In the genomic region with DNA sequence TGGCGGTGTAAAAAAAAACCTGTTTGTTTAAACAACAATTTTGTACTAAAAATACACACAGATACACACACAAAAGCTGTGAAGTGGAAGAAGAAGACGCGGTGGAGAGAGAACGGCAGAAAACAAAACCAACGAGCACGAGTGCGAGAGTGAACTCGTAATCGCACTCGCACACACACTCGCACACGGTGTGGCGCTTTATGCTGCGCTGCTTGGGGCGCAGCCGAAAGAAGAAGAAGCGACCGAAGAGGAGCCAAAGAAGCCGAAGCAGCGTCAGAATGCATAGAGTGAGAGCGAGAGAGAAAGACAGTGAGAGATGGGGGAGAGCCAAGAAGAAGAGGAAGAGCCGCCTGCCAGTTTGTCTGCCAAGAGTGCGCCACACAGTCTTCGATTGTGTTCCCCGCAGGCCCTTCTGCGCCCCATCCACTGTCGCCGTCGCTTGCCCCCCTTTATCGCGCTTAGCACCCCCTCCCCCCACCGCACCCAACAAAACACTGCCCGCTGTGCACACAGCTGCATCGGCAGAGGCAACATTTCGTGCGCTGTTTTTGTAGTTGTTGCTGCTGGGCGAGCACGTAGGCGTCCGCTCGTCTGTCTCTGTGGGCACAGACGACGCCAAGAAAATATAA, we compare ENCODE assay signal across 6 fruit fly cellular contexts.
A peak's percentile ranks its signal among the peaks of the same experiment; 100 is the strongest.
TF ChIP-seq lines count a peak whose summit lies in the region.

No protein-coding gene starts in this region.

- no peak for TF ChIP-seq CTCF in whole organism, embryonic (GFP tag; optimal IDR thresholded peaks at IDR 0.05; lab: Kevin White, UChicago)

TF ChIP-seq in whole organism, 6 proteins besides CTCF, POLR2A, EP300 and RAD21:
- peak; percentile 67 for TF ChIP-seq Dll (optimal IDR thresholded peaks at IDR 0.05; lab: Kevin White, UChicago)
- peak in 1 of 2 experiments; percentile 36 for TF ChIP-seq EcR (GFP tag; optimal IDR thresholded peaks at IDR 0.05; lab: Kevin White, UChicago)
- TF ChIP-seq usp (GFP tag; optimal IDR thresholded peaks at IDR 0.05; lab: Kevin White, UChicago): no peak

TF ChIP-seq in whole organism, adult, 20 proteins besides CTCF, POLR2A, EP300 and RAD21:
- no peak for TF ChIP-seq pad (GFP tag; optimal IDR thresholded peaks at IDR 0.05; lab: Kevin White, UChicago)
- TF ChIP-seq tj (GFP tag; optimal IDR thresholded peaks at IDR 0.05; lab: Kevin White, UChicago): peak; percentile 70
- peak; percentile 16 for TF ChIP-seq kay (GFP tag; lab: Kevin White, UChicago; ENCODE audit: borderline replicate concordance)
- TF ChIP-seq CG5204 (GFP tag; optimal IDR thresholded peaks at IDR 0.05; lab: Kevin White, UChicago): no peak
- peak; percentile 28 for TF ChIP-seq cic (GFP tag; optimal IDR thresholded peaks at IDR 0.05; lab: Kevin White, UChicago)
- TF ChIP-seq bab1 (GFP tag; optimal IDR thresholded peaks at IDR 0.05; lab: Kevin White, UChicago): peak; percentile 42
- peak; percentile 24 for TF ChIP-seq ovo (GFP tag; optimal IDR thresholded peaks at IDR 0.05; lab: Kevin White, UChicago)

TF ChIP-seq in whole organism, embryonic, 481 proteins besides CTCF, POLR2A, EP300 and RAD21 (continues in another document):
- TF ChIP-seq Xbp1 (GFP tag; optimal IDR thresholded peaks at IDR 0.05; lab: Kevin White, UChicago) (no peak), ems (GFP tag; optimal IDR thresholded peaks at IDR 0.05; lab: Kevin White, UChicago) (no peak), Bgb (GFP tag; IDR thresholded peaks at IDR 0.05; lab: Robert Waterston, UW; ENCODE audit: partially characterized antibody) (peak; percentile 40; the same call in 1 of the 2 replicates), pum (GFP tag; optimal IDR thresholded peaks at IDR 0.05; lab: Kevin White, UChicago) (no peak), bowl (GFP tag; IDR thresholded peaks at IDR 0.05; lab: Robert Waterston, UW) (no peak), CG11456 (GFP tag; IDR thresholded peaks at IDR 0.05; lab: Robert Waterston, UW) (0 out of 3 replicates have a peak, but pooled peaks have one; percentile 51), slbo (GFP tag; IDR thresholded peaks at IDR 0.05; lab: Robert Waterston, UW) (0 out of 2 replicates have a peak, but pooled peaks have one; percentile 2), chm (GFP tag; IDR thresholded peaks at IDR 0.05; lab: Robert Waterston, UW) (no peak), psq (GFP tag; optimal IDR thresholded peaks at IDR 0.05; lab: Kevin White, UChicago) (peak; percentile 46), MBD-R2 (GFP tag; IDR thresholded peaks at IDR 0.05; lab: Robert Waterston, UW) (no peak), Gug (GFP tag; IDR thresholded peaks at IDR 0.05; lab: Robert Waterston, UW) (no peak), CG34422 (GFP tag; IDR thresholded peaks at IDR 0.05; lab: Robert Waterston, UW) (0 out of 3 replicates have a peak, but pooled peaks have one; percentile 8), lab (GFP tag; optimal IDR thresholded peaks at IDR 0.05; lab: Kevin White, UChicago) (no peak), H15 (GFP tag; IDR thresholded peaks at IDR 0.05; lab: Robert Waterston, UW) (peak; percentile 41; the same call in 1 of the 3 replicates), pan (optimal IDR thresholded peaks at IDR 0.05; lab: Kevin White, UChicago) (no peak), pan (GFP tag; optimal IDR thresholded peaks at IDR 0.05 in 1 of 2, IDR thresholded peaks at IDR 0.05 in 1 of 2) (peak in 1 of 2 experiments; percentile 7), sug (tag; optimal IDR thresholded peaks at IDR 0.05; lab: Kevin White, UChicago) (peak; percentile 73)

TF ChIP-seq in whole organism, prepupa, 60 proteins besides CTCF, POLR2A, EP300 and RAD21 (continues in another document):
- TF ChIP-seq pdm3 (GFP tag; optimal IDR thresholded peaks at IDR 0.05; lab: Kevin White, UChicago): no peak
- no peak for TF ChIP-seq CG3032 (tag; optimal IDR thresholded peaks at IDR 0.05; lab: Kevin White, UChicago)
- no peak for TF ChIP-seq Hr39 (GFP tag; optimal IDR thresholded peaks at IDR 0.05; lab: Kevin White, UChicago)
- TF ChIP-seq achi (GFP tag; optimal IDR thresholded peaks at IDR 0.05; lab: Kevin White, UChicago): no peak
- no peak for TF ChIP-seq CG11902 (GFP tag; optimal IDR thresholded peaks at IDR 0.05; lab: Kevin White, UChicago)
- TF ChIP-seq Hr4 (GFP tag; optimal IDR thresholded peaks at IDR 0.05; lab: Kevin White, UChicago): no peak
- TF ChIP-seq Gug (GFP tag; IDR thresholded peaks at IDR 0.05; lab: Robert Waterston, UW): peak; percentile 33
- TF ChIP-seq CG8319 (GFP tag; optimal IDR thresholded peaks at IDR 0.05; lab: Kevin White, UChicago): no peak
- no peak for TF ChIP-seq CG6276 (GFP tag; optimal IDR thresholded peaks at IDR 0.05; lab: Kevin White, UChicago)
- TF ChIP-seq Eip93F (GFP tag; optimal IDR thresholded peaks at IDR 0.05; lab: Kevin White, UChicago): peak; percentile 46
- no peak for TF ChIP-seq lz (GFP tag; optimal IDR thresholded peaks at IDR 0.05; lab: Kevin White, UChicago)
- no peak for TF ChIP-seq OdsH (GFP tag; optimal IDR thresholded peaks at IDR 0.05; lab: Kevin White, UChicago)
- no peak for TF ChIP-seq CG6808 (GFP tag; optimal IDR thresholded peaks at IDR 0.05; lab: Kevin White, UChicago)
- no peak for TF ChIP-seq topi (GFP tag; optimal IDR thresholded peaks at IDR 0.05; lab: Kevin White, UChicago)
- TF ChIP-seq CG8632 (GFP tag; optimal IDR thresholded peaks at IDR 0.05; lab: Kevin White, UChicago): no peak
- TF ChIP-seq CG4318 (GFP tag; optimal IDR thresholded peaks at IDR 0.05; lab: Kevin White, UChicago): no peak
- TF ChIP-seq esn (GFP tag; optimal IDR thresholded peaks at IDR 0.05; lab: Kevin White, UChicago): no peak
- no peak for TF ChIP-seq CG8119 (GFP tag; IDR thresholded peaks at IDR 0.05; lab: Robert Waterston, UW)
- TF ChIP-seq fkh (GFP tag; optimal IDR thresholded peaks at IDR 0.05; lab: Kevin White, UChicago): peak; percentile 44
- TF ChIP-seq Hr38 (GFP tag; optimal IDR thresholded peaks at IDR 0.05; lab: Kevin White, UChicago): no peak

TF ChIP-seq in whole organism, pupa, 21 proteins besides CTCF, POLR2A, EP300 and RAD21 (continues in another document):
- TF ChIP-seq Snoo (tag; optimal IDR thresholded peaks at IDR 0.05; lab: Kevin White, UChicago) (peak; percentile 10), CG9948 (tag; optimal IDR thresholded peaks at IDR 0.05; lab: Kevin White, UChicago) (no peak), rn (GFP tag; IDR thresholded peaks at IDR 0.05; lab: Robert Waterston, UW) (0 out of 2 replicates have a peak, but pooled peaks have one; percentile 13), CG12605 (GFP tag; IDR thresholded peaks at IDR 0.05; lab: Robert Waterston, UW) (peak; percentile 7; the same call in 1 of the 2 replicates), CG15710 (tag; optimal IDR thresholded peaks at IDR 0.05; lab: Kevin White, UChicago) (no peak), CG14655 (GFP tag; optimal IDR thresholded peaks at IDR 0.05; lab: Kevin White, UChicago) (no peak), Pif1A (GFP tag; optimal IDR thresholded peaks at IDR 0.05; lab: Kevin White, UChicago) (no peak), CG34367 (tag; optimal IDR thresholded peaks at IDR 0.05; lab: Kevin White, UChicago) (no peak), CG13204 (GFP tag; optimal IDR thresholded peaks at IDR 0.05; lab: Kevin White, UChicago) (peak; percentile 95), CG4496 (GFP tag; IDR thresholded peaks at IDR 0.05; lab: Robert Waterston, UW) (peak; percentile 42; the same call in 2 of the 3 replicates), CG8301 (tag; optimal IDR thresholded peaks at IDR 0.05; lab: Kevin White, UChicago) (no peak), gl (tag; optimal IDR thresholded peaks at IDR 0.05; lab: Kevin White, UChicago) (no peak), CG8159 (tag; optimal IDR thresholded peaks at IDR 0.05; lab: Kevin White, UChicago) (no peak), CG10348 (GFP tag; IDR thresholded peaks at IDR 0.05; lab: Robert Waterston, UW) (peak; percentile 61; the same call in 1 of the 2 replicates), CG17806 (tag; optimal IDR thresholded peaks at IDR 0.05; lab: Kevin White, UChicago) (no peak), Ets98B (GFP tag; IDR thresholded peaks at IDR 0.05; lab: Robert Waterston, UW) (peak; percentile 71), Pif1B (GFP tag; optimal IDR thresholded peaks at IDR 0.05; lab: Kevin White, UChicago) (no peak), D1 (tag; optimal IDR thresholded peaks at IDR 0.05; lab: Kevin White, UChicago) (no peak), EcR (GFP tag; optimal IDR thresholded peaks at IDR 0.05; lab: Kevin White, UChicago) (peak; percentile 67), fd96Ca (GFP tag; IDR thresholded peaks at IDR 0.05; lab: Robert Waterston, UW) (peak; percentile 66)

TF ChIP-seq in whole organism, wandering third instar larva, 38 proteins besides CTCF, POLR2A, EP300 and RAD21 (continues in another document):
- TF ChIP-seq Dfd (GFP tag; optimal IDR thresholded peaks at IDR 0.05; lab: Kevin White, UChicago) (no peak), Dif (GFP tag; optimal IDR thresholded peaks at IDR 0.05; lab: Kevin White, UChicago; ENCODE audit: partially characterized antibody) (peak; percentile 67), brk (GFP tag; optimal IDR thresholded peaks at IDR 0.05; lab: Kevin White, UChicago) (no peak), Hnf4 (GFP tag; optimal IDR thresholded peaks at IDR 0.05; lab: Kevin White, UChicago) (peak; percentile 36), CG9705 (GFP tag; optimal IDR thresholded peaks at IDR 0.05; lab: Kevin White, UChicago) (no peak), jim (GFP tag; optimal IDR thresholded peaks at IDR 0.05; lab: Kevin White, UChicago) (peak; percentile 80), GATAd (GFP tag; optimal IDR thresholded peaks at IDR 0.05; lab: Kevin White, UChicago) (no peak), Hr78 (GFP tag; optimal IDR thresholded peaks at IDR 0.05; lab: Kevin White, UChicago) (no peak), foxo (GFP tag; optimal IDR thresholded peaks at IDR 0.05; lab: Kevin White, UChicago) (no peak), dl (GFP tag; optimal IDR thresholded peaks at IDR 0.05; lab: Kevin White, UChicago; ENCODE audit: insufficient read depth in 1 of 2, partially characterized antibody in 2 of 2) (peak; percentile 46 to 55), Jra (GFP tag; optimal IDR thresholded peaks at IDR 0.05; lab: Kevin White, UChicago) (no peak), tai (GFP tag; optimal IDR thresholded peaks at IDR 0.05; lab: Kevin White, UChicago) (no peak), lola (GFP tag; optimal IDR thresholded peaks at IDR 0.05; lab: Kevin White, UChicago) (no peak), sage (GFP tag; optimal IDR thresholded peaks at IDR 0.05; lab: Kevin White, UChicago) (no peak), Mio (GFP tag; optimal IDR thresholded peaks at IDR 0.05; lab: Kevin White, UChicago) (no peak), rgr (GFP tag; optimal IDR thresholded peaks at IDR 0.05; lab: Kevin White, UChicago) (no peak), ey (GFP tag; optimal IDR thresholded peaks at IDR 0.05; lab: Kevin White, UChicago) (no peak), pan (optimal IDR thresholded peaks at IDR 0.05; lab: Kevin White, UChicago) (no peak), dmrt93B (GFP tag; optimal IDR thresholded peaks at IDR 0.05; lab: Kevin White, UChicago) (no peak), psq (GFP tag; optimal IDR thresholded peaks at IDR 0.05; lab: Kevin White, UChicago) (peak; percentile 88), Myc (optimal IDR thresholded peaks at IDR 0.05; lab: Kevin White, UChicago) (no peak), fru (GFP tag; optimal IDR thresholded peaks at IDR 0.05; lab: Kevin White, UChicago) (peak; percentile 32), CrebA (GFP tag; optimal IDR thresholded peaks at IDR 0.05; lab: Kevin White, UChicago; ENCODE audit: borderline replicate concordance) (peak; percentile 28)
